Worm (Caenorhabditis elegans): ENCODE results near the gene F58F9.8.

- no peak for TF ChIP-seq ztf-22 (GFP tag; optimal IDR thresholded peaks at IDR 0.05)
- no peak for TF ChIP-seq T07F8.4 (tag; optimal IDR thresholded peaks at IDR 0.05)
- no peak for TF ChIP-seq tlf-1 (GFP tag; optimal IDR thresholded peaks at IDR 0.05)
- no peak for TF ChIP-seq F39B2.1 (GFP tag; IDR thresholded peaks at IDR 0.05)
- TF ChIP-seq bed-1 (GFP tag; IDR thresholded peaks at IDR 0.05), result no peak
- TF ChIP-seq ceh-79 (tag; optimal IDR thresholded peaks at IDR 0.05), result no peak
- no peak for TF ChIP-seq nfyb-1 (GFP tag; IDR thresholded peaks at IDR 0.05)
Observed at ce11 chrIV:6230560-6231073, 7.4 kb upstream of the F58F9.8 start, which contains the start of gene F58F9.4.

All from whole organism, young adult.